Fruit fly (Drosophila melanogaster): ENCODE results near the gene CG9123.

DNA sequence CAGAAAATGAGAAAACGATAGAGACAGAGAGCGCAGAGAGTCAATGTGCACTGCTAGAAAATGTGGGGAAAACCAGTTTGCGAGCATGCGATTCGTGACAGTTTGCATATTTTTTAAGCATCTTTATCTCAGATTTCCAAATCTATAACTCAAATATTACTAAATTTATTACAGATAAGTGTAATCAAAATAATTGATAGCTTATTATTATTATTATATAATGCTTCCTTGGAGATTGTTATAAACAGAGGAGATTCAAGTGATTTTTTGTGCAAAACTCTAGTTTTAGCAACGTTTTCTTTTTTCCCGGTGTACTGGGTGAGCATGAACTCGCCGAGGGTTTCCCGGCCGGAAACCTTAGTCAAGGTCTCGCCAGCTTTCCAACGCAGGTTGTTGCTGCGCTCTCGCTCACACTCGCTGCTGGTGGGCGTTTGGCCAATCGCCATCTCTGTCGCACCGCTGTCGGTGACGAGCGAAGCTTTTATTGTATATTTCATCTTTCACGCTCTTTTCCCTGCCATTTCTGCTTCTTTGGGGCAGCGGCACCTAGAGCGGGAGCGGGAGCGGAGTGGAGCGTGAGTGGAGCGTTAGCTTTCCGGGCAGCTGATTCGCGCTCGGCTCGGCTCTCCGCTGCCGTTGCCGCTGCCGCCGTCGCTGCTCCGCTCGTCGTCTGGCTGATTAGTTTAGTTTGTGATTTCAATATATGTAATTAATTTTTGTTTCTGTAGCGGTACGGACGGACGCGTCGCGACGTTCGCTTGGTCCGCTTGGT, 43.4 kb downstream of the CG9123 start:
- TF ChIP-seq CTCF (optimal IDR thresholded peaks at IDR 0.05) (no peak), CG8478 (optimal IDR thresholded peaks at IDR 0.05) (no peak)
